Fruit fly (Drosophila melanogaster) whole organism, prepupa: ENCODE data around the gene Hasp.
A peak's percentile ranks its signal among the peaks of the same experiment; 100 is the strongest.

Source experiments
- CG10669 ChIP-seq: fragments of 200-800 bp; sonication (Bioruptor generic); optimal IDR thresholded peaks from 3 replicates; lab custom pipeline; 2018; ENCODE audit warnings: missing biosample characterization, mild to moderate bottlenecking, missing genetic modification characterization, moderate library complexity
- CG11762 ChIP-seq: fragments of 200-800 bp; sonication (Bioruptor generic); optimal IDR thresholded peaks from 3 replicates; lab custom pipeline; 2016; ENCODE audit warnings: missing biosample characterization, missing genetic modification characterization; ENCODE audit not compliant: insufficient read depth
- CG11902 ChIP-seq: fragments of 200-800 bp; sonication (Bioruptor generic); optimal IDR thresholded peaks from 3 replicates; lab custom pipeline; 2016; ENCODE audit warnings: missing biosample characterization, missing genetic modification characterization
- CG16779 ChIP-seq: fragments of 200-800 bp; sonication (Bioruptor generic); optimal IDR thresholded peaks from 3 replicates; lab custom pipeline; 2017; ENCODE audit warnings: missing biosample characterization, mild to moderate bottlenecking, missing genetic modification characterization
- CG6163 ChIP-seq: fragments of 200-800 bp; sonication (Bioruptor generic); IDR thresholded peaks from 3 replicates; pipeline ENCODE4 v1.3.6; 2022; ENCODE audit warnings: missing biosample characterization, missing genetic modification characterization
- CG6276 ChIP-seq: fragments of 200-800 bp; sonication (Bioruptor generic); optimal IDR thresholded peaks from 2 replicates; lab custom pipeline; 2017; ENCODE audit warnings: missing biosample characterization, mild to moderate bottlenecking, missing genetic modification characterization
- CG6792 ChIP-seq: fragments of 200-800 bp; sonication (Bioruptor generic); optimal IDR thresholded peaks from 3 replicates; lab custom pipeline; 2016; ENCODE audit warnings: missing biosample characterization, missing genetic modification characterization
- CG7368 ChIP-seq: fragments of 200-800 bp; sonication (Bioruptor generic); optimal IDR thresholded peaks from 3 replicates; lab custom pipeline; 2016; ENCODE audit warnings: missing biosample characterization, missing genetic modification characterization
- CG8119 ChIP-seq: fragments of 200-800 bp; sonication (Bioruptor generic); IDR thresholded peaks from 3 replicates; pipeline ENCODE4 v1.3.6; 2022; ENCODE audit warnings: missing biosample characterization, missing genetic modification characterization
- Eip75B ChIP-seq: fragments of 200-800 bp; sonication (Bioruptor generic); optimal IDR thresholded peaks from 3 replicates; lab custom pipeline; 2016; ENCODE audit warnings: missing biosample characterization, missing genetic modification characterization
- Eip78C ChIP-seq: fragments of 200-800 bp; sonication (Bioruptor generic); peaks from one replicate; lab custom pipeline; 2016; ENCODE audit warnings: missing biosample characterization, missing genetic modification characterization
- Eip93F ChIP-seq: fragments of 200-800 bp; sonication (Bioruptor generic); optimal IDR thresholded peaks from 2 replicates; lab custom pipeline; 2016; ENCODE audit warnings: missing biosample characterization, mild to moderate bottlenecking, missing genetic modification characterization
- Hr4 ChIP-seq: fragments of 200-800 bp; sonication (Bioruptor generic); optimal IDR thresholded peaks from 3 replicates; lab custom pipeline; 2016; ENCODE audit warnings: missing biosample characterization, missing genetic modification characterization
- OdsH ChIP-seq: fragments of 200-800 bp; sonication (Bioruptor generic); optimal IDR thresholded peaks from 3 replicates; lab custom pipeline; 2016; ENCODE audit warnings: missing biosample characterization, missing genetic modification characterization
- Sox102F ChIP-seq: fragments of 200-800 bp; sonication (Bioruptor generic); optimal IDR thresholded peaks from 2 replicates; lab custom pipeline; 2016; ENCODE audit warnings: missing biosample characterization, mild to moderate bottlenecking, missing genetic modification characterization
- Sox15 ChIP-seq: fragments of 200-800 bp; sonication (Bioruptor generic); optimal IDR thresholded peaks from 3 replicates; lab custom pipeline; 2016; ENCODE audit warnings: missing biosample characterization, missing genetic modification characterization
- acj6 ChIP-seq: fragments of 200-800 bp; sonication (Bioruptor generic); optimal IDR thresholded peaks from 3 replicates; lab custom pipeline; 2016; ENCODE audit warnings: missing biosample characterization, missing genetic modification characterization
- eg ChIP-seq: fragments of 200-800 bp; sonication (Bioruptor generic); IDR thresholded peaks from 3 replicates; pipeline ENCODE4 v1.3.6; 2022; ENCODE audit warnings: missing biosample characterization, missing genetic modification characterization
- esn ChIP-seq: fragments of 200-800 bp; sonication (Bioruptor generic); optimal IDR thresholded peaks from 2 replicates; lab custom pipeline; 2016; ENCODE audit warnings: missing biosample characterization, mild to moderate bottlenecking, missing genetic modification characterization, moderate library complexity
- fkh ChIP-seq: fragments of 200-800 bp; sonication (Bioruptor generic); optimal IDR thresholded peaks from 3 replicates; lab custom pipeline; 2017; ENCODE audit warnings: missing biosample characterization, mild to moderate bottlenecking, missing genetic modification characterization, moderate library complexity
- lz ChIP-seq: fragments of 200-800 bp; sonication (Bioruptor generic); optimal IDR thresholded peaks from 3 replicates; lab custom pipeline; 2016; ENCODE audit warnings: missing biosample characterization, missing genetic modification characterization
- net ChIP-seq: fragments of 200-800 bp; sonication (Bioruptor generic); optimal IDR thresholded peaks from 3 replicates; lab custom pipeline; 2016; ENCODE audit warnings: missing biosample characterization, missing genetic modification characterization
- pdm3 ChIP-seq: fragments of 200-800 bp; sonication (Bioruptor generic); optimal IDR thresholded peaks from 3 replicates; lab custom pipeline; 2016; ENCODE audit warnings: missing biosample characterization, missing genetic modification characterization
- salr ChIP-seq, 2 experiments: fragments of 200-800 bp; sonication (Bioruptor generic); optimal IDR thresholded peaks; 3 replicates each; lab custom pipeline; 2016 to 2018; ENCODE audit warnings: missing biosample characterization in 2 of 2, missing genetic modification characterization in 2 of 2, mild to moderate bottlenecking in 1 of 2
- spab ChIP-seq: fragments of 200-800 bp; sonication (Bioruptor generic); optimal IDR thresholded peaks from 2 replicates; lab custom pipeline; 2017; ENCODE audit warnings: missing biosample characterization, mild to moderate bottlenecking, missing genetic modification characterization, missing genetic modification reagents
- ss ChIP-seq, 2 experiments: fragments of 200-800 bp; sonication (Bioruptor generic); optimal IDR thresholded peaks; 2 replicates in 1 of 2; 3 replicates in 1 of 2; lab custom pipeline; 2017 to 2018; ENCODE audit warnings: mild to moderate bottlenecking in 2 of 2, missing biosample characterization in 2 of 2, missing genetic modification characterization in 2 of 2, moderate library complexity in 1 of 2
- svp ChIP-seq: fragments of 200-800 bp; sonication (Bioruptor generic); peaks from one replicate; lab custom pipeline; 2016; ENCODE audit warnings: missing biosample characterization, missing genetic modification characterization
- topi ChIP-seq: fragments of 200-800 bp; sonication (Bioruptor generic); optimal IDR thresholded peaks from 3 replicates; lab custom pipeline; 2016; ENCODE audit warnings: missing biosample characterization, missing genetic modification characterization

Gene Hasp

DNA sequence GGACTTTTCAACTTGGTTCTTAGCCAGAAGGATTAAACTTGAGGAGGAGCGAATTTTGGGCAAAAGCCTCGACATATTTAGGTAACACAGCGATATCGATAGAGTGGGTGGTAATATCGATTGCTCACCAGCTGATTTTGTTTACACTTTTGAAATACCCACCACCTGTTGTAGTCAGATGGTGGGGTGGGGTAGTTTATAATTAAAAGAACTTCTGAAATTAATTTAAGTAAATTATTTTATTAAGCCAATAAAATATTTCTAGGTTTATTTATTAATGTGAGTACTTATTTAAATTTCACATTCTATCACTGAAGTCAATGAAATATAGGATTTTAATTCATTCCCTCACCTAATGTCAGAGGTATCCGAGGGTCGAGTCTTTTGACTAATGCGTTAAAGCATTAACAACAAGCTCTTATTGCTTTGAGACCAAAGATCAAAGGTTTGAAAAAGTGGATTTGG lies 27.0 kb downstream of the Hasp start, which contains the start of the genes CG10194 and CG18094 (continued):
- no peak for TF ChIP-seq CG16779 (tag; lab: Kevin White, UChicago)
- no peak for TF ChIP-seq salr (GFP tag; optimal IDR thresholded peaks at IDR 0.05; lab: Kevin White, UChicago)
- TF ChIP-seq CG6163, result 0 out of 3 replicates have a peak, but pooled peaks have one; percentile 10

DNA sequence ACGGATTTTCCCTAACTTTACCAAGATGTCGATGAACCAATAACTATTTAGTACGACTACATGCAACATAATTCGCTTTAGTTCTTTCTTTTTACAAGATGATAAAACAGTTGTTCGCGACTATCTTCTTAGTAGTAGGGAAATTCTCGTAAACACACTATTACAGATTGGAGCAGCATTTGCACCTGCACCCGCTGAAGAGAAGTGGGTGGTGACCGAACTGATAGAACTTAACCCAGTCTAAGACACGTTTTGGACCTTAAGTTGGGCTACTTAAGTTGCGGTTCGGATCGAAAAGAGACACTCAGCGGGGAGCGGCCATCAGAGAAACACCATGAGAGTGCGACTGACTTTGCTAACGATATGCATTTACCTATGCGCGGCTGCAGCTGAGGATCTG lies 29.8 kb downstream of the Hasp start, which contains the start of gene CG13083:
TSS of gene CG13083 (plus strand) at position 301 of the 400 bp plus-strand sequence.
- TF ChIP-seq net (GFP tag; lab: Kevin White, UChicago) (no peak), CG7368 (GFP tag; lab: Kevin White, UChicago) (no peak), OdsH (GFP tag; lab: Kevin White, UChicago) (no peak), lz (GFP tag; lab: Kevin White, UChicago) (no peak), CG8119 (no peak), Eip78C (no peak), CG6792 (GFP tag; lab: Kevin White, UChicago) (no peak), Sox15 (no peak), CG10669 (GFP tag; lab: Kevin White, UChicago) (no peak), CG6276 (GFP tag; lab: Kevin White, UChicago) (no peak), topi (GFP tag; lab: Kevin White, UChicago) (no peak), fkh (no peak), acj6 (GFP tag; lab: Kevin White, UChicago) (no peak)

DNA sequence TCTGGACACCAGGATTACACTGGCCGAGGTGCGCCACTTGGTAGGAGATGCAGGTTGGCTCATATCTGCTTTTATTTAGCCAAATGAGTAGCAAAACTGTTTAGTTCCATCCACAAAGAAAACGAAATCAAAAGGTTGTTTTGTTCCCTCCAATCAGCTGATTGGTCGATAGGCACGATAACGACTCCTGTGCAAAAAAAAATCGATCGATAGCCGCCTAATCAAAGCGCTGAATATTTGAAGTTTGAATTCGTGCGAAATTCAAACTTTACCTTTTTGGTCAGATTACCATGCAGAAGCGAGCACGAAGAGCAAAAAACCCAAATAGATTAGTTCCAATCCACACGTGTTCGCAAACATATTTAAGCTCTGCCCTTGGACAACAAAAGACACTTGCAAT lies 32.5 kb downstream of the Hasp start, which contains the start of the genes CG10195 and CG13084:
TSS of gene CG10195 (minus strand) at position 167 of the 400 bp plus-strand sequence.
TSS of gene CG13084 (plus strand) at position 392 of the 400 bp plus-strand sequence.
- TF ChIP-seq CG16779 (tag; lab: Kevin White, UChicago), result no peak
- no peak for TF ChIP-seq Hr4 (GFP tag; lab: Kevin White, UChicago)
- TF ChIP-seq eg (GFP tag; lab: Robert Waterston, UW), result no peak
- TF ChIP-seq Eip78C, result no peak
- no peak for TF ChIP-seq Sox102F (GFP tag; lab: Kevin White, UChicago)
- no peak for TF ChIP-seq Eip93F
- no peak for TF ChIP-seq esn (GFP tag; lab: Kevin White, UChicago)
- no peak for TF ChIP-seq ss (GFP tag; optimal IDR thresholded peaks at IDR 0.05; lab: Kevin White, UChicago)
- TF ChIP-seq pdm3 (GFP tag; lab: Kevin White, UChicago), result no peak
- no peak for TF ChIP-seq CG11902 (GFP tag; lab: Kevin White, UChicago)
- no peak for TF ChIP-seq Eip75B
- TF ChIP-seq lz (GFP tag; lab: Kevin White, UChicago), result no peak
- no peak for TF ChIP-seq svp (GFP tag; lab: Kevin White, UChicago)
- no peak for TF ChIP-seq acj6 (GFP tag; lab: Kevin White, UChicago)
- no peak for TF ChIP-seq CG8119

DNA sequence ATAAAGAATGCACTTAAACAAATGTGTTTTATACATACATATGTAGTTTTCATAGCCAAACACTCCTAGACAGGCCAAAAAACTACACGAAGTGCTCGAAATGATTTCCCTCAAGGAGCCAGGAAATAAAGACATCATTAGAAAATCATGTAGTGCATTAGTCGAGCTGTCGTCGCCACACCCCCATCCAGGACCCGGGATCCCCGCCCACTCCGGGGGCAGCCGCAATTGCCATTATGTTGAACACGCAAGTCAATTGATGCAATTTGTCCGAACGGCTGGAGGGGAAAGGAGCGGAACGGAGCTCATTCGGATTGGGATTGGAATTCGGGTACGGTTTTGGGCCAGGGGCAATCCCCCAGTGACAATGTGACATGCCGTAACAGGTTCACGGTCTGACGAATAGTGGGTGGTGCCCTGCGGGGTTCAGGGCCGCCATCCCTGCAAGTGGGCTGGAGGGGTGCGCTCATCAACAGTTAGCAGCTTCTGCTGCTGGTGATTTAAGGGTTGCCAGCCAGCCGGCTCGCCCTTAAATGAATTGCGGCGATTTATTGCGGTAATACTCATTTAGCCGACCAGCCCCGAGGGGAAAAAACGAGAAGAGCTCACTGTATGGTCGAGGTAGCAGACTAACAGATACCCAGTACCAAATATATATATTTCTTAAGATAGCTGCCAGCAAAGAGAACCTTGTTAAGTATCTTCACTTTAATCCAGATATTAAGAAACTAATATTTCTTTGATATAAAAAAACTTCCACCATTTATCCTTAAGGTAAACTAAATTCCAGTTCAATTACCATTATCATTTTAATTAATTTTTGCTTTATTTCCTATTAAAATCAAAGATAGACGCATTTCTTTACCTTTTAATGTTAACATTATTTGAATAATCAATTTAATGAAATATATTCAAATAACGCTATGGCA lies 36.3 kb downstream of the Hasp start:
- TF ChIP-seq svp (GFP tag; lab: Kevin White, UChicago), result peak; percentile 23
- TF ChIP-seq CG11762 (GFP tag; lab: Kevin White, UChicago), result no peak
- TF ChIP-seq, all 60 proteins: peak for 1

DNA sequence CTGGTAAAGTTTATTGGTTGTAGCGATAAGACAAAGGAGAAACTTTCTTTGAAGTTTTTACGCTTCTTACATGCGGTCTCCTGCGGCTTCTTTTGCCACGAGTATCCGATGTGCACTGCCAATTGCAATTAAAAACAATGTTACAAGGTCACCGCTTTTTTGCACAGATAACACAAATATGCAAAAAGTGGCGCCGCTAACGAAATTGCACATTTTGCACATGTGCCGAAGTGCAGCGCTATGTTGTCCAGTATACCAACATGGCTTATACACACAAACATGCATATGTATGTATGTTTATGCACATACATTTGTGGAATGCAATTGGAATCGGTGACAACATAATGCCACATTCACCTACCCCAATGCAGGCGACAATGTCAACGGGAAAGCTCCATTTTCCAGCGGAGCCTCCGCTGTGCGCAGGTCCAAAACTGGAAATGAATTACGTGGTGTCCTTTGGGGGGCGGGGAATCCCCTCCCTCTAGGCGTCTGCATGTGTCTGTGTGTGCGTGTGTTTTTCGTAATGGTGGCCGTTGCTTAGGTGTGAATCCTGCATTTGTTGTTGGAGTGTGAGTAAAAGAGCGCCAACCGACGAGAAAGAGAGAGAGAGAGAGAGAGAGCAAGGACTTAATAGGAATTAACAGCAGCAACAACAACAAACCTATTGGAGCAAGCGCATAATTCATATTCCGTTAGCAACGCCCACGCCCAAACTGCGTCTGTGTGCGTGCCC lies 37.6 kb downstream of the Hasp start:
- no peak for TF ChIP-seq spab (GFP tag; lab: Kevin White, UChicago)
- no peak for TF ChIP-seq Hr4 (GFP tag; lab: Kevin White, UChicago)
- peak; percentile 45 for TF ChIP-seq svp (GFP tag; lab: Kevin White, UChicago)
- TF ChIP-seq, all 60 proteins: peak for 1
